Worm (Caenorhabditis elegans) whole organism, L4 larva: ENCODE results near the gene Y50D4C.12.

Experiments used
- F37D6.2 ChIP-seq: sonication (generic microtip); optimal IDR thresholded peaks from 2 replicates; lab custom pipeline; 2016; ENCODE audit warnings: mild to moderate bottlenecking, missing genetic modification characterization, missing compliant biosample characterization
- F49E8.2 ChIP-seq: sonication (generic microtip); optimal IDR thresholded peaks from 2 replicates; lab custom pipeline; 2016; ENCODE audit warnings: missing compliant biosample characterization, mild to moderate bottlenecking, missing genetic modification characterization, borderline replicate concordance
- R02D3.7 ChIP-seq: fragments of 150-350 bp; sonication (generic microtip); optimal IDR thresholded peaks from 3 replicates; lab custom pipeline; 2014; ENCODE audit warnings: missing biosample characterization, missing genetic modification characterization
- aha-1 ChIP-seq: fragments of 150-350 bp; peaks from one replicate; lab custom pipeline; 2014; ENCODE audit warnings: missing biosample characterization, missing genetic modification characterization
- ceh-28 ChIP-seq: fragments of 150-350 bp; optimal IDR thresholded peaks from 2 replicates; lab custom pipeline; 2014; ENCODE audit warnings: missing biosample characterization, missing genetic modification reagents, missing genetic modification characterization
- cey-2 ChIP-seq: sonication (generic microtip); optimal IDR thresholded peaks from 3 replicates; lab custom pipeline; 2017; ENCODE audit warnings: missing genetic modification characterization, mild to moderate bottlenecking, missing compliant biosample characterization, antibody characterized with exemption, borderline replicate concordance; ENCODE audit not compliant: insufficient read depth
- daf-16 ChIP-seq, 3 experiments: sonication (generic microtip); optimal IDR thresholded peaks; 2 replicates each; lab custom pipeline; 2016 to 2017; ENCODE audit warnings: missing genetic modification characterization in 3 of 3, missing genetic modification reagents in 3 of 3, mild to moderate bottlenecking in 2 of 3, missing compliant biosample characterization in 2 of 3, missing biosample characterization in 1 of 3, moderate library complexity in 1 of 3
- daf-19 ChIP-seq: fragments of 200-800 bp; sonication (Bioruptor generic); conservative IDR thresholded peaks from 2 replicates; pipeline ENCODE4 v1.3.6; 2022; ENCODE audit warnings: missing genetic modification characterization, missing compliant biosample characterization
- dmd-6 ChIP-seq: fragments of 200-800 bp; sonication (Bioruptor generic); IDR thresholded peaks from 2 replicates; pipeline ENCODE4 v1.3.6; 2022; ENCODE audit warnings: missing genetic modification reagents, missing genetic modification characterization, missing compliant biosample characterization
- egl-27 ChIP-seq: sonication (generic microtip); optimal IDR thresholded peaks from 3 replicates; lab custom pipeline; 2017; ENCODE audit warnings: missing biosample characterization, missing genetic modification reagents, missing genetic modification characterization
- hlh-30 ChIP-seq: sonication (generic microtip); optimal IDR thresholded peaks from 2 replicates; lab custom pipeline; 2017; ENCODE audit warnings: antibody characterized with exemption, mild to moderate bottlenecking, missing genetic modification characterization, missing compliant biosample characterization; ENCODE audit not compliant: insufficient read depth
- jun-1 ChIP-seq: fragments of 150-350 bp; optimal IDR thresholded peaks from 2 replicates; lab custom pipeline; 2014; ENCODE audit warnings: missing biosample characterization, missing genetic modification reagents, missing genetic modification characterization
- madf-5 ChIP-seq, 2 experiments: fragments of 200-800 bp; sonication (Bioruptor generic); IDR thresholded peaks; 2 replicates each; pipeline ENCODE4 v1.3.6; 2022; ENCODE audit warnings: missing compliant biosample characterization in 2 of 2, missing genetic modification characterization in 2 of 2
- madf-9 ChIP-seq: fragments of 200-800 bp; sonication (Bioruptor generic); conservative IDR thresholded peaks from 2 replicates; pipeline ENCODE4 v1.3.6; 2022; ENCODE audit warnings: missing genetic modification reagents, missing genetic modification characterization, missing compliant biosample characterization
- mdt-29 ChIP-seq: fragments of 200-800 bp; sonication (Bioruptor generic); IDR thresholded peaks from 2 replicates; pipeline ENCODE4 v1.3.6; 2022; ENCODE audit warnings: missing genetic modification reagents, missing genetic modification characterization, missing compliant biosample characterization
- nhr-10 ChIP-seq: fragments of 150-350 bp; optimal IDR thresholded peaks from 2 replicates; lab custom pipeline; 2014; ENCODE audit warnings: missing biosample characterization, missing genetic modification characterization
- nhr-102 ChIP-seq: sonication (generic microtip); optimal IDR thresholded peaks from 2 replicates; lab custom pipeline; 2016; ENCODE audit warnings: mild to moderate bottlenecking, missing genetic modification characterization, moderate library complexity, missing compliant biosample characterization
- nhr-28 ChIP-seq: fragments of 150-350 bp; optimal IDR thresholded peaks from 2 replicates; lab custom pipeline; 2014; ENCODE audit warnings: missing biosample characterization, missing genetic modification characterization
- nhr-41 ChIP-seq: fragments of 200-800 bp; sonication (Bioruptor generic); IDR thresholded peaks from 2 replicates; pipeline ENCODE4 v1.3.6; 2022; ENCODE audit warnings: missing genetic modification reagents, missing genetic modification characterization, missing compliant biosample characterization
- nhr-48 ChIP-seq: sonication (generic microtip); optimal IDR thresholded peaks from 2 replicates; lab custom pipeline; 2016; ENCODE audit warnings: mild to moderate bottlenecking, missing genetic modification characterization, missing compliant biosample characterization
- nhr-6 ChIP-seq: fragments of 150-350 bp; optimal IDR thresholded peaks from 2 replicates; lab custom pipeline; 2014; ENCODE audit warnings: missing biosample characterization, missing genetic modification characterization
- pqm-1 ChIP-seq: sonication (generic microtip); optimal IDR thresholded peaks from 2 replicates; lab custom pipeline; 2017; ENCODE audit warnings: missing biosample characterization, missing genetic modification characterization
- sdz-12 ChIP-seq: fragments of 200-800 bp; sonication (Bioruptor generic); optimal IDR thresholded peaks from 2 replicates; lab custom pipeline; 2018; ENCODE audit warnings: mild to moderate bottlenecking, missing genetic modification characterization, missing compliant biosample characterization
- skn-1 ChIP-seq: fragments of 150-350 bp; optimal IDR thresholded peaks from 2 replicates; lab custom pipeline; 2014; ENCODE audit warnings: missing biosample characterization, missing genetic modification characterization
- spr-3 ChIP-seq: fragments of 200-800 bp; sonication (Bioruptor generic); optimal IDR thresholded peaks from 2 replicates; lab custom pipeline; 2018; ENCODE audit warnings: mild to moderate bottlenecking, missing genetic modification characterization, missing compliant biosample characterization
- tag-97 ChIP-seq: fragments of 200-800 bp; sonication (Bioruptor generic); IDR thresholded peaks from 2 replicates; pipeline ENCODE4 v1.3.6; 2022; ENCODE audit warnings: missing genetic modification characterization, missing compliant biosample characterization
- vab-7 ChIP-seq: fragments of 200-800 bp; sonication (Bioruptor generic); IDR thresholded peaks from 2 replicates; pipeline ENCODE4 v1.3.6; 2022; ENCODE audit warnings: missing genetic modification reagents, missing genetic modification characterization, missing compliant biosample characterization

The Y50D4C.12 gene

ce11 chrV:1023367-1023766 is 41.0 kb downstream of the Y50D4C.12 start, which contains the start of gene pei-2:
Gene pei-2 (minus strand): TSS chrV:1023467.
- TF ChIP-seq sdz-12 (GFP tag; lab: Kevin White, UChicago) (no peak), R02D3.7 (tag; lab: Kevin White, UChicago) (no peak), egl-27 (no peak), nhr-48 (tag; lab: Kevin White, UChicago) (no peak), madf-9 (GFP tag; lab: Robert Waterston, UW) (no peak), nhr-102 (tag; lab: Kevin White, UChicago) (no peak), aha-1 (no peak), skn-1 (no peak), hlh-30 (tag; lab: Kevin White, UChicago) (no peak), daf-19 (GFP tag; lab: Robert Waterston, UW) (no peak), F49E8.2 (tag; lab: Kevin White, UChicago) (no peak), cey-2 (no peak), ceh-28 (no peak), mdt-29 (no peak), jun-1 (tag; lab: Kevin White, UChicago) (no peak)

- TF ChIP-seq nhr-6 = no peak
- TF ChIP-seq nhr-102 (tag; lab: Kevin White, UChicago) = no peak
- no peak for TF ChIP-seq spr-3 (GFP tag; lab: Kevin White, UChicago)
- TF ChIP-seq nhr-10 (tag; lab: Kevin White, UChicago) = no peak
- no peak for TF ChIP-seq daf-16 (GFP tag; optimal IDR thresholded peaks at IDR 0.05; lab: Kevin White, UChicago)
- peak; percentile 91 for TF ChIP-seq daf-16 (tag; optimal IDR thresholded peaks at IDR 0.05; lab: Kevin White, UChicago)
- TF ChIP-seq F37D6.2 (tag; lab: Kevin White, UChicago) = no peak
- TF ChIP-seq nhr-28 (tag; lab: Kevin White, UChicago) = peak; percentile 19
- TF ChIP-seq vab-7 (GFP tag; lab: Robert Waterston, UW) = no peak
- TF ChIP-seq dmd-6 (GFP tag; lab: Robert Waterston, UW) = no peak
- TF ChIP-seq madf-5 (GFP tag; IDR thresholded peaks at IDR 0.05; lab: Robert Waterston, UW) = no peak
- no peak for TF ChIP-seq nhr-41 (GFP tag; lab: Robert Waterston, UW)
- TF ChIP-seq tag-97 = no peak
- TF ChIP-seq pqm-1 (tag; lab: Kevin White, UChicago) = peak; percentile 42
Observed at ce11 chrV:1027044-1027443, 44.7 kb downstream of the Y50D4C.12 start, which contains the start of gene R09A1.3. Gene R09A1.3 (minus strand): TSS chrV:1027074.
